Worm (Caenorhabditis elegans): Measurements from ENCODE around the gene exc-7.

exc-7 gene

DNA sequence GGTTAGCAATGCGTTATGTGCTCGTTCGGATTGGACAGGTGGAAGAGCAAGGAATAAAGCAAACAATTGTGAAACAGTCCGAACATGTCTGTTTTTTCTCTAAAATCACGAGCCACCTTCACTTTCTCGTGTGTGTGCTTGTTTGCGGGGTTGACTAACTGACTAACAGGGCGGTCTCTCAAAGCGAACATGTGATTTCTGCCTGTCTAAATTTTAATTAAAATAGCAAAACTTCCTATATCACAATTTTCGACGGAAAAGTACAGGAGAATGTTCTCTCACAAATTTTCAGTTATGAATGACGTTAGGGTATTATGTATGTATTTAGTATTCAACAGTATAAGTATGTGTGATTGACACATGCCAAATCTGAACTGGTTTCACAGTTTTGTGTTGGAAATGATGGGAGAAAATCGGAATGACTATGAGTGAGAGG is 46.2 kb downstream of the exc-7 start (continued):
- TF ChIP-seq nhr-80 (tag; optimal IDR thresholded peaks at IDR 0.05), result peak; percentile 92
- TF ChIP-seq ztf-22 (GFP tag; optimal IDR thresholded peaks at IDR 0.05), result peak; percentile 31
- 0 out of 2 replicates have a peak, but pooled peaks have one; percentile 25 for TF ChIP-seq B0336.3 (GFP tag; IDR thresholded peaks at IDR 0.05)
- TF ChIP-seq ceh-100 (GFP tag; IDR thresholded peaks at IDR 0.05), result no peak
- peak; percentile 48 for TF ChIP-seq atf-7 (tag; optimal IDR thresholded peaks at IDR 0.05)
- TF ChIP-seq Y56A3A.18 (GFP tag; IDR thresholded peaks at IDR 0.05), result 0 out of 2 replicates have a peak, but pooled peaks have one; percentile 17
- TF ChIP-seq nhr-90 (tag; optimal IDR thresholded peaks at IDR 0.05), result peak; percentile 16
- TF ChIP-seq dox-1 (GFP tag; IDR thresholded peaks at IDR 0.05), result peak; percentile 45; the same call in 1 of the 2 replicates

DNA sequence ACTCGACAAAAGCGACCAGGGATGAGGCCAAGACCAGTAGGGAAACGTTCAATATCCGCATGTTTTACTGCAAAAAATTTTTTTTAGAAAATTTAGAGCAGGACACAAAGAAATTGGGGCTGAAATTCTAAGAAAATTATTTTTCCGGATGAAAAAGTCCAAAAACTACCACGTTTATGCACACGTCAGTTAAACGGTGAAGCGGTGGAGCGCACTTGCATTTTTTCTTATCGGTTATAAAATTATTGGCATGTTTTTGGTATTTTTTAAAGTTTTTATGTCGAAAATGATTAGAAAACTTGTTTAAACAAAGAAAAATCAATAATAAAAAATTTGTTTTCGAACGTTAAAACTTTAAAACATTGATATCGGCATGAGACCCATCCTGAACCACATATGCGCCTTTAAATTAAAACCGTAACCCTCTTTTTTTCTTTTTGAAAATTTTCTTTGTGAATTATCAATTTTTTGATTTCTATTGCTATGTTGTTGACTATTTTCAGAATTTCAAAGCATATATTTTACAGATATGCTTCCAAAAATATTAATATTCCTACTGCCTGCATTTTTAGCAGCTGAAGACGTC is 48.4 kb downstream of the exc-7 start, which contains the start of the genes dnj-20 and ZK1307.8:
Gene dnj-20, minus strand, starts transcription at position 67 of the 586 bp plus-strand sequence.
Gene ZK1307.8, plus strand, starts transcription at position 504 of the 586 bp plus-strand sequence.
- 0 out of 2 replicates have a peak, but pooled peaks have one; percentile 5 for TF ChIP-seq hmg-1.2 (GFP tag; IDR thresholded peaks at IDR 0.05)
- TF ChIP-seq F57C9.4 (tag; optimal IDR thresholded peaks at IDR 0.05), result no peak
- no peak for TF ChIP-seq nfyb-1 (GFP tag; IDR thresholded peaks at IDR 0.05)
- peak; percentile 83 for TF ChIP-seq madf-6 (GFP tag; IDR thresholded peaks at IDR 0.05)
- TF ChIP-seq D2030.7 (GFP tag; IDR thresholded peaks at IDR 0.05), result peak; percentile 45; the same call in 1 of the 2 replicates
- TF ChIP-seq xnd-1 (tag; optimal IDR thresholded peaks at IDR 0.05), result peak; percentile 60
- peak; percentile 82 for TF ChIP-seq lsl-1 (GFP tag; optimal IDR thresholded peaks at IDR 0.05)
- TF ChIP-seq let-607 (tag; optimal IDR thresholded peaks at IDR 0.05), result peak; percentile 70 to 78
- peak; percentile 81 for TF ChIP-seq F33H1.4 (GFP tag; IDR thresholded peaks at IDR 0.05)
- peak; percentile 1 for TF ChIP-seq attf-5 (GFP tag; optimal IDR thresholded peaks at IDR 0.05)
- no peak for TF ChIP-seq akir-1 (GFP tag; optimal IDR thresholded peaks at IDR 0.05)
- TF ChIP-seq nhr-80 (tag; optimal IDR thresholded peaks at IDR 0.05), result peak; percentile 56
- TF ChIP-seq madf-8 (GFP tag; conservative IDR thresholded peaks at IDR 0.05), result 0 out of 2 replicates have a peak, but pooled peaks have one; percentile 12
- TF ChIP-seq lag-1 (GFP tag; IDR thresholded peaks at IDR 0.05), result no peak
- TF ChIP-seq mcd-1 (GFP tag; IDR thresholded peaks at IDR 0.05), result 0 out of 2 replicates have a peak, but pooled peaks have one; percentile 34
- peak; percentile 57 for TF ChIP-seq snpc-1.3 (tag; optimal IDR thresholded peaks at IDR 0.05; ENCODE audit: insufficient read depth)

- no peak for TF ChIP-seq ceh-91 (GFP tag; IDR thresholded peaks at IDR 0.05)
- TF ChIP-seq cebp-2 (GFP tag; IDR thresholded peaks at IDR 0.05), result no peak
- no peak for TF ChIP-seq atf-7 (tag; optimal IDR thresholded peaks at IDR 0.05)
- no peak for TF ChIP-seq F49E8.2 (tag; optimal IDR thresholded peaks at IDR 0.05; ENCODE audit: insufficient read depth)
- TF ChIP-seq lsl-1 (GFP tag; optimal IDR thresholded peaks at IDR 0.05), result no peak
- no peak for TF ChIP-seq mxl-1 (tag; optimal IDR thresholded peaks at IDR 0.05)
- no peak for TF ChIP-seq sdz-38 (tag; optimal IDR thresholded peaks at IDR 0.05)
- TF ChIP-seq aptf-2 (GFP tag; conservative IDR thresholded peaks at IDR 0.05), result no peak
- TF ChIP-seq Y53F4B.3 (GFP tag; IDR thresholded peaks at IDR 0.05), result no peak
- no peak for TF ChIP-seq ztf-18 (tag; optimal IDR thresholded peaks at IDR 0.05)
- TF ChIP-seq rpc-1 (optimal IDR thresholded peaks at IDR 0.05), result no peak
- no peak for TF ChIP-seq rpc-1 (tag; optimal IDR thresholded peaks at IDR 0.05)
- no peak for TF ChIP-seq egl-18 (GFP tag; IDR thresholded peaks at IDR 0.05)
- TF ChIP-seq attf-3 (GFP tag; conservative IDR thresholded peaks at IDR 0.05), result no peak
Measured at ce11 chrII:9625930-9626329, 50.2 kb downstream of the exc-7 start.
